Worm (Caenorhabditis elegans) whole organism, L2 larva: Measurements from ENCODE around the gene sra-35.

Experiments
- fos-1 ChIP-seq: fragments of 150-350 bp; optimal IDR thresholded peaks from 2 replicates; lab custom pipeline; 2014; ENCODE audit warnings: missing biosample characterization, missing genetic modification characterization
- mdl-1 ChIP-seq, 2 experiments: fragments of 150-350 bp in 1 of 2; sonication (generic microtip) in 1 of 2; optimal IDR thresholded peaks; 2 replicates each; lab custom pipeline; 2017; ENCODE audit warnings: missing biosample characterization in 2 of 2, missing genetic modification characterization in 2 of 2
- nhr-129 ChIP-seq: fragments of 150-350 bp; optimal IDR thresholded peaks from 2 replicates; lab custom pipeline; 2014; ENCODE audit warnings: missing biosample characterization, missing genetic modification characterization
- nhr-25 ChIP-seq: fragments of 150-350 bp; sonication (generic microtip); optimal IDR thresholded peaks from 3 replicates; lab custom pipeline; 2014; ENCODE audit warnings: missing biosample characterization, missing genetic modification characterization
- snpc-4 ChIP-seq: fragments of 150-350 bp; optimal IDR thresholded peaks from 2 replicates; lab custom pipeline; 2014; ENCODE audit warnings: missing biosample characterization, missing genetic modification characterization
- unc-62 ChIP-seq: fragments of 150-350 bp; optimal IDR thresholded peaks from 2 replicates; lab custom pipeline; 2014; ENCODE audit warnings: missing biosample characterization, missing genetic modification reagents, missing genetic modification characterization
- zag-1 ChIP-seq: fragments of 150-350 bp; optimal IDR thresholded peaks from 2 replicates; lab custom pipeline; 2014; ENCODE audit warnings: missing biosample characterization, missing genetic modification characterization
- ztf-4 ChIP-seq: fragments of 150-350 bp; optimal IDR thresholded peaks from 2 replicates; lab custom pipeline; 2014; ENCODE audit warnings: missing biosample characterization, missing genetic modification characterization

DNA sequence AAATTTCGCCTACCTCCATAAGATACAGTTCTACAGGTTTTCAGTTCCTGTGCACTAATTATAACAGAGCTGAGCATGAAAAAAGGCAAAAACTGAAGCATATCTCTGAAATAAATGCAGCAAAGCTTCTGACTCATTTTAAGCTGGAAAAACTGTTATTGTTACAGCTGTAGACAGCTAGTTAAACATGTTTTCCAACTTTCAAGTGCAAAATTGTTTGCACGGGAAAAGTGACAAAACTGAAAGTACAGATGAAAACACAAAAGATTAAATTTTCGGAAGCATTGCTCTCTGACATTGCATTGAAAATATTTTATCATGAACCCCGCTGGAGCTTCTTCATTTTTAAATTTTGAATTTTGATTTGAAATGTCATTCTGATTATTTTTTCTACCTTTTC is 37.0 kb downstream of the sra-35 start, which contains the start of gene T05C1.5:
- TF ChIP-seq mdl-1 (tag; optimal IDR thresholded peaks at IDR 0.05; lab: Kevin White, UChicago), result no peak
- TF ChIP-seq fos-1 (tag; lab: Kevin White, UChicago), result no peak
- TF ChIP-seq nhr-129 (tag; lab: Kevin White, UChicago), result no peak
- no peak for TF ChIP-seq snpc-4 (tag; lab: Kevin White, UChicago)
- TF ChIP-seq zag-1 (tag; lab: Kevin White, UChicago), result no peak
- no peak for TF ChIP-seq unc-62 (GFP tag; lab: Kevin White, UChicago)
- TF ChIP-seq ztf-4 (tag; lab: Kevin White, UChicago), result no peak
- TF ChIP-seq nhr-25, result no peak
